Worm (Caenorhabditis elegans): ENCODE results near the gene str-228.
"Not testable (repeated sequence)": the region's sequence is repeated elsewhere in the genome, so short reads cannot be mapped to it uniquely, and the experiment has no call there.

str-228 gene

DNA sequence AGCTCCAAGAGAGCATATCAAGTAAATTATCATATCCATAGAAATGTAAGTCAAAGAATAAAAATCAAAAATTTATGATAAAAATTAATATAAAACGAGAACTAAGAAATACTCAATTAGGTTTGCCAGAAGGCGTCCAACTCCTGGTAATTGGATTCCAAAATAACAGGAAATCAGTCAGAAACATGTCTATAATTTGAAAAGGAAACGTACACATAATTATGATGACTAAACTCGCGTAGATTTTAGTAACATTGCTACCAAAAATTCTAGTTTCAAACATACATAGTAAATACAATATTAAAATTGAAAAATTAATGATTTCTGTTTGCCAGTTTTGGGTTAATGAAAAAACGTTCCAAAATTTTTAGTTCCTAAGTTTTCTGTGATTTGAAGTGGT, 25.3 kb upstream of the str-228 start, which contains the start of gene srbc-33:
TSS of gene srbc-33 (minus strand) at position 101 of the 400 bp plus-strand sequence.
- no peak for TF ChIP-seq ztf-23 (GFP tag; IDR thresholded peaks at IDR 0.05)
- no peak for TF ChIP-seq flt-1 (GFP tag; IDR thresholded peaks at IDR 0.05)
- no peak for TF ChIP-seq med-1 (GFP tag; optimal IDR thresholded peaks at IDR 0.05; ENCODE audit: insufficient read depth)
- no peak for TF ChIP-seq T22C8.4 (GFP tag; IDR thresholded peaks at IDR 0.05)
- TF ChIP-seq ref-1 (GFP tag; conservative IDR thresholded peaks at IDR 0.05), result no peak
- no peak for TF ChIP-seq klf-2 (GFP tag; conservative IDR thresholded peaks at IDR 0.05)
- TF ChIP-seq tab-1 (GFP tag; IDR thresholded peaks at IDR 0.05), result no peak
- no peak for TF ChIP-seq cog-1 (tag; optimal IDR thresholded peaks at IDR 0.05)
- no peak for TF ChIP-seq ztf-29 (GFP tag; IDR thresholded peaks at IDR 0.05)

DNA sequence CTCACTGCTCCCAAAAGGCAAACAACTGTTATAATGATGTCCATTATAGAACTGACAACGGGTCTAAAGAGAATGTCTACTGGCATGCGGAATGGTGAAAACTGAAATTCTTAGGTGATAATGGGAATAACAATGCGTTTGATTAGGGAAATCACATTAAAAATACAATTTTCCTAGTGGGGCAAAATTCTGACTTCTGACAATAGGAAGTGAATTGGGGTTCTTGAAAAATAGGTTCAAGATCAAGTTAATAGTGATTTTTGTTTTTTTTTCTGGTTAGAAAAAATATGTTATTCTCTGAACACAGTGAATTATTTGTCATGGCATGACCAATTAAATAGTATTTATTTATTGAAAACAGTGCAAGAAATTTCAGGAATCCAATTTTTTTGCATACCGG, 23.1 kb upstream of the str-228 start, which contains the start of gene srbc-32:
TSS of gene srbc-32 (minus strand) at position 101 of the 400 bp plus-strand sequence.
- TF ChIP-seq flt-1 (GFP tag; IDR thresholded peaks at IDR 0.05) (no peak), cog-1 (tag; optimal IDR thresholded peaks at IDR 0.05) (no peak), ref-1 (GFP tag; conservative IDR thresholded peaks at IDR 0.05) (no peak), ztf-23 (GFP tag; IDR thresholded peaks at IDR 0.05) (no peak), tab-1 (GFP tag; IDR thresholded peaks at IDR 0.05) (no peak), med-1 (GFP tag; optimal IDR thresholded peaks at IDR 0.05; ENCODE audit: insufficient read depth) (no peak), ztf-29 (GFP tag; IDR thresholded peaks at IDR 0.05) (no peak), T22C8.4 (GFP tag; IDR thresholded peaks at IDR 0.05) (no peak), klf-2 (GFP tag; conservative IDR thresholded peaks at IDR 0.05) (no peak)

ce11 chrV:3490435-3490834, 19.5 kb upstream of the str-228 start, which contains the start of gene srbc-36:
TSS of gene srbc-36 (minus strand) at chrV:3490535.
- TF ChIP-seq T22C8.4 (GFP tag; IDR thresholded peaks at IDR 0.05) (no peak), cog-1 (tag; optimal IDR thresholded peaks at IDR 0.05) (no peak), klf-2 (GFP tag; conservative IDR thresholded peaks at IDR 0.05) (no peak), ref-1 (GFP tag; conservative IDR thresholded peaks at IDR 0.05) (no peak)

- TF ChIP-seq tab-1 (GFP tag; IDR thresholded peaks at IDR 0.05) (no peak), klf-2 (GFP tag; conservative IDR thresholded peaks at IDR 0.05) (no peak), ref-1 (GFP tag; conservative IDR thresholded peaks at IDR 0.05) (no peak), ztf-29 (GFP tag; IDR thresholded peaks at IDR 0.05) (no peak), med-1 (GFP tag; optimal IDR thresholded peaks at IDR 0.05; ENCODE audit: insufficient read depth) (no peak), flt-1 (GFP tag; IDR thresholded peaks at IDR 0.05) (no peak)
Observed at ce11 chrV:3496880-3497279, 13.1 kb upstream of the str-228 start, which contains the start of gene C07G3.15. TSS of gene C07G3.15 (minus strand) at chrV:3496980.

ce11 chrV:3502038-3502437, 7.9 kb upstream of the str-228 start, which contains the start of the genes C07G3.8 and C07G3.10:
TSS of gene C07G3.8 (minus strand) at chrV:3502138.
TSS of gene C07G3.10 (plus strand) at chrV:3502307.
- no peak for TF ChIP-seq med-1 (GFP tag; optimal IDR thresholded peaks at IDR 0.05; ENCODE audit: insufficient read depth)
- TF ChIP-seq ztf-23 (GFP tag; IDR thresholded peaks at IDR 0.05), result no peak
- TF ChIP-seq klf-2 (GFP tag; conservative IDR thresholded peaks at IDR 0.05), result no peak
- no peak for TF ChIP-seq cog-1 (tag; optimal IDR thresholded peaks at IDR 0.05)
- no peak for TF ChIP-seq tab-1 (GFP tag; IDR thresholded peaks at IDR 0.05)
- TF ChIP-seq flt-1 (GFP tag; IDR thresholded peaks at IDR 0.05), result no peak
- no peak for TF ChIP-seq ztf-29 (GFP tag; IDR thresholded peaks at IDR 0.05)
- TF ChIP-seq ref-1 (GFP tag; conservative IDR thresholded peaks at IDR 0.05), result no peak
- TF ChIP-seq T22C8.4 (GFP tag; IDR thresholded peaks at IDR 0.05), result no peak

- TF ChIP-seq klf-2 (GFP tag; conservative IDR thresholded peaks at IDR 0.05) (no peak), cog-1 (tag; optimal IDR thresholded peaks at IDR 0.05) (no peak), ztf-23 (GFP tag; IDR thresholded peaks at IDR 0.05) (no peak), flt-1 (GFP tag; IDR thresholded peaks at IDR 0.05) (no peak), tab-1 (GFP tag; IDR thresholded peaks at IDR 0.05) (no peak), ztf-29 (GFP tag; IDR thresholded peaks at IDR 0.05) (no peak), ref-1 (GFP tag; conservative IDR thresholded peaks at IDR 0.05) (no peak), med-1 (GFP tag; optimal IDR thresholded peaks at IDR 0.05; ENCODE audit: insufficient read depth) (no peak), T22C8.4 (GFP tag; IDR thresholded peaks at IDR 0.05) (no peak)
Observed at ce11 chrV:3505745-3506144, 4.2 kb upstream of the str-228 start.

DNA sequence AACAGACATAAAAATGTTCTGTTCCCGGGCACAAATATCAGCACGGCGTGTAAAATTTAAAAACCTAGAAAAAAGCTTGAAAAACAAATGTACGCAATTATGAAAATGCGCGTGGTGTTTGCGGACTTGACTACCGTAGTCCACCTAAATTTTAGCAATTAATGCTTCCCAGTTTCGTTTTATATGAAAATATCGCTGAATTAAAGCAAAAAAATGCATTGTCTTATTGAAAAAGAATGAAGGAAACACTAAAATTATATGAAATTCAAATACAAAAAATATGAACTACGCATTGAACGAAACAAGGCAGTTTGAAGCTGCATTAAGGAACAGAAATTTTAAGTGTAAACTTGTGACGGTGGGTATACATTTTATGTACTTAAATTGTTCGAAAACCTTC, 3.7 kb upstream of the str-228 start, which contains the start of gene ugt-64:
TSS of gene ugt-64 (minus strand) at position 101 of the 400 bp plus-strand sequence.
- not testable (repeated sequence) for TF ChIP-seq klf-2 (GFP tag; conservative IDR thresholded peaks at IDR 0.05); ztf-23 (GFP tag; IDR thresholded peaks at IDR 0.05); flt-1 (GFP tag; IDR thresholded peaks at IDR 0.05)

- no peak for TF ChIP-seq T22C8.4 (GFP tag; IDR thresholded peaks at IDR 0.05)
- TF ChIP-seq ztf-23 (GFP tag; IDR thresholded peaks at IDR 0.05), result no peak
- no peak for TF ChIP-seq tab-1 (GFP tag; IDR thresholded peaks at IDR 0.05)
- no peak for TF ChIP-seq ref-1 (GFP tag; conservative IDR thresholded peaks at IDR 0.05)
- no peak for TF ChIP-seq flt-1 (GFP tag; IDR thresholded peaks at IDR 0.05)
- no peak for TF ChIP-seq klf-2 (GFP tag; conservative IDR thresholded peaks at IDR 0.05)
- TF ChIP-seq med-1 (GFP tag; optimal IDR thresholded peaks at IDR 0.05; ENCODE audit: insufficient read depth), result no peak
Observed at ce11 chrV:3507691-3508090, 2.3 kb upstream of the str-228 start, which contains the start of gene str-225. TSS of gene str-225 (plus strand) at chrV:3507822.

DNA sequence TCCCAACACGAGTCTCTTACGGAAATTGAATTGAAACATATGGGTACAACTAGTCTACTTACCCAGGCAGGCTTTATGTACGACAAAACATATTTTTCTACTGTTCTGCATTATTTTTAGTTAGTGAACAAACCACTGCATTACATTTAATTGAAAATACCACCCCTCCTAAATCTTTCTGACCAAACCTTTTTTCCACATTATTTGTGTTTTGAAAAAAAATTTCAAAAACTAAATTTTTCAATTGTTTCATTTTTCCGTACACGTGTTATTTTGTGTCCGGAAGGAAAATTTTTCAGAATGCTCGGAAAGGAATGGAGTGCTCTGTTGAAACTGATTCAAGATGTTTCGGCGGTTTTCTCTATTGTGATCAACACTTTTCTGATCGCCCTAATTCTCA, 2.4 kb downstream of the str-228 start, which contains the start of gene str-226:
TSS of gene str-226 (plus strand) at position 301 of the 400 bp plus-strand sequence.
- TF ChIP-seq T22C8.4 (GFP tag; IDR thresholded peaks at IDR 0.05) (no peak), klf-2 (GFP tag; conservative IDR thresholded peaks at IDR 0.05) (no peak), flt-1 (GFP tag; IDR thresholded peaks at IDR 0.05) (no peak), ztf-29 (GFP tag; IDR thresholded peaks at IDR 0.05) (no peak), med-1 (GFP tag; optimal IDR thresholded peaks at IDR 0.05; ENCODE audit: insufficient read depth) (no peak), tab-1 (GFP tag; IDR thresholded peaks at IDR 0.05) (no peak), ref-1 (GFP tag; conservative IDR thresholded peaks at IDR 0.05) (no peak), cog-1 (tag; optimal IDR thresholded peaks at IDR 0.05) (no peak), ztf-23 (GFP tag; IDR thresholded peaks at IDR 0.05) (no peak)

- TF ChIP-seq ztf-23 (GFP tag; IDR thresholded peaks at IDR 0.05) (no peak), med-1 (GFP tag; optimal IDR thresholded peaks at IDR 0.05; ENCODE audit: insufficient read depth) (no peak), flt-1 (GFP tag; IDR thresholded peaks at IDR 0.05) (no peak), klf-2 (GFP tag; conservative IDR thresholded peaks at IDR 0.05) (no peak), T22C8.4 (GFP tag; IDR thresholded peaks at IDR 0.05) (no peak), ref-1 (GFP tag; conservative IDR thresholded peaks at IDR 0.05) (no peak), tab-1 (GFP tag; IDR thresholded peaks at IDR 0.05) (no peak), ztf-29 (GFP tag; IDR thresholded peaks at IDR 0.05) (no peak), cog-1 (tag; optimal IDR thresholded peaks at IDR 0.05) (no peak)
Observed at ce11 chrV:3517889-3518288, 7.9 kb downstream of the str-228 start, which contains the start of gene str-227. TSS of gene str-227 (plus strand) at chrV:3518189.
